Worm (Caenorhabditis elegans) whole organism, midembryonic: ENCODE results near the gene clec-223.

ENCODE experiments used
- cog-1 ChIP-seq: sonication (generic microtip); optimal IDR thresholded peaks from 2 replicates; lab custom pipeline; 2016; ENCODE audit warnings: missing genetic modification characterization, missing compliant biosample characterization
- flt-1 ChIP-seq: fragments of 200-800 bp; sonication (Bioruptor generic); IDR thresholded peaks from 2 replicates; pipeline ENCODE4 v1.3.6; 2022; ENCODE audit warnings: missing genetic modification characterization, missing compliant biosample characterization
- klf-2 ChIP-seq: fragments of 200-800 bp; sonication (Bioruptor generic); conservative IDR thresholded peaks from 2 replicates; pipeline ENCODE4 v1.3.6; 2022; ENCODE audit warnings: missing genetic modification reagents, missing genetic modification characterization, missing compliant biosample characterization
- med-1 ChIP-seq: sonication (generic microtip); optimal IDR thresholded peaks from 2 replicates; lab custom pipeline; 2017; ENCODE audit warnings: missing genetic modification characterization, mild to moderate bottlenecking, missing compliant biosample characterization, antibody characterized with exemption, missing genetic modification reagents; ENCODE audit not compliant: insufficient read depth
- ref-1 ChIP-seq: fragments of 200-800 bp; sonication (Bioruptor generic); conservative IDR thresholded peaks from 2 replicates; pipeline ENCODE4 v1.3.6; 2022; ENCODE audit warnings: missing genetic modification reagents, missing genetic modification characterization, missing compliant biosample characterization
- ztf-29 ChIP-seq: fragments of 200-800 bp; sonication (Bioruptor generic); IDR thresholded peaks from 2 replicates; pipeline ENCODE4 v1.3.6; 2022; ENCODE audit warnings: missing genetic modification reagents, missing genetic modification characterization, missing compliant biosample characterization

DNA sequence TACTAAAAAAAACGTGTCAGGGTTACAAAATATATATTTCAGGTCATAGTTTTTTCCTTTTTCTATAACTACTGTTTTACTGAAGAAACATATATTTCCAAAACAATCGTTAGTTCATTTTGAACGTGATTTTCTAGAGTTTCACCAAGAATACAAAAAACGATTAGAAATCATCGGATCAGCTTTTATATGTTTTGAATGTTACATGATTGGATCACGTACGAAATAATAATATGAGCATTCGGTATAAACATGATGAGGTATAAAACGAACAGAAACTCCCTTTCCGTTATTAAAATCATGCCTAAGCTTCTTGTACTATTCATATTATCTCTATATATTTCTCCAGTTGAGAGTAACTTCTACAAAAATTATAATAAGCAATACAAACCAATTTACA, at the start of gene clec-223:
- TF ChIP-seq ztf-29 (GFP tag; lab: Robert Waterston, UW), result no peak
- no peak for TF ChIP-seq med-1 (GFP tag; lab: Kevin White, UChicago)
- no peak for TF ChIP-seq flt-1 (GFP tag; lab: Robert Waterston, UW)
- TF ChIP-seq klf-2, result no peak
- TF ChIP-seq ref-1 (GFP tag; lab: Robert Waterston, UW), result no peak
- TF ChIP-seq cog-1, result no peak
